Fruit fly (Drosophila melanogaster) whole organism, prepupa: ENCODE data around the gene NTPase.

Experiments used
- Blimp-1 ChIP-seq: fragments of 200-800 bp; sonication (Bioruptor generic); optimal IDR thresholded peaks from 3 replicates; lab custom pipeline; 2017; ENCODE audit warnings: missing biosample characterization, missing genetic modification characterization, mild to moderate bottlenecking, moderate library complexity, missing genetic modification reagents
- CG11762 ChIP-seq: fragments of 200-800 bp; sonication (Bioruptor generic); optimal IDR thresholded peaks from 3 replicates; lab custom pipeline; 2016; ENCODE audit warnings: missing biosample characterization, missing genetic modification characterization; ENCODE audit not compliant: insufficient read depth
- CG15336 ChIP-seq: fragments of 200-800 bp; sonication (Bioruptor generic); IDR thresholded peaks from 2 replicates; pipeline ENCODE4 v1.3.6; 2022; ENCODE audit warnings: missing biosample characterization, missing genetic modification characterization
- CG16779 ChIP-seq: fragments of 200-800 bp; sonication (Bioruptor generic); optimal IDR thresholded peaks from 3 replicates; lab custom pipeline; 2017; ENCODE audit warnings: missing biosample characterization, mild to moderate bottlenecking, missing genetic modification characterization
- CG3032 ChIP-seq: fragments of 200-800 bp; optimal IDR thresholded peaks from 2 replicates; lab custom pipeline; 2019; ENCODE audit warnings: missing biosample characterization, mild to moderate bottlenecking, missing genetic modification characterization, moderate library complexity
- CG32006 ChIP-seq: fragments of 200-800 bp; sonication (Bioruptor generic); optimal IDR thresholded peaks from 3 replicates; lab custom pipeline; 2017; ENCODE audit warnings: missing biosample characterization, mild to moderate bottlenecking, missing genetic modification characterization
- CG4318 ChIP-seq: fragments of 200-800 bp; sonication (Bioruptor generic); optimal IDR thresholded peaks from 3 replicates; lab custom pipeline; 2017; ENCODE audit warnings: missing biosample characterization, mild to moderate bottlenecking, missing genetic modification characterization
- acj6 ChIP-seq: fragments of 200-800 bp; sonication (Bioruptor generic); optimal IDR thresholded peaks from 3 replicates; lab custom pipeline; 2016; ENCODE audit warnings: missing biosample characterization, missing genetic modification characterization
- salr ChIP-seq, 2 experiments: fragments of 200-800 bp; sonication (Bioruptor generic); optimal IDR thresholded peaks; 3 replicates each; lab custom pipeline; 2016 to 2018; ENCODE audit warnings: missing biosample characterization in 2 of 2, missing genetic modification characterization in 2 of 2, mild to moderate bottlenecking in 1 of 2

- TF ChIP-seq CG11762: no peak
- no peak for TF ChIP-seq salr (GFP tag; optimal IDR thresholded peaks at IDR 0.05; lab: Kevin White, UChicago)
- TF ChIP-seq CG4318 (GFP tag; lab: Kevin White, UChicago): no peak
- no peak for TF ChIP-seq acj6 (GFP tag; lab: Kevin White, UChicago)
- no peak for TF ChIP-seq CG3032 (tag; lab: Kevin White, UChicago)
- no peak for TF ChIP-seq CG16779
- no peak for TF ChIP-seq CG15336 (GFP tag; lab: Robert Waterston, UW)
- TF ChIP-seq Blimp-1 (GFP tag; lab: Kevin White, UChicago): no peak
- no peak for TF ChIP-seq CG32006 (GFP tag; lab: Kevin White, UChicago)
Observed at dm6 chr2L:2930646-2931045, 45.0 kb upstream of the NTPase start.
